Fruit fly (Drosophila melanogaster) Kc167 (cell line): Measurements from ENCODE around the gene Blos2.

Source experiments
- h ChIP-seq: fragments of >200 bp; optimal IDR thresholded peaks from 3 replicates; lab custom pipeline; 2018; ENCODE audit warnings: missing external identifiers
- insv ChIP-seq: fragments of >200 bp; optimal IDR thresholded peaks from 3 replicates; lab custom pipeline; 2018; ENCODE audit warnings: missing external identifiers
- psq ChIP-seq: fragments of >200 bp; optimal IDR thresholded peaks from 2 replicates; lab custom pipeline; 2017; ENCODE audit warnings: missing external identifiers
- ttk ChIP-seq: sonication (Bioruptor generic); optimal IDR thresholded peaks from 2 replicates; lab custom pipeline; 2017; ENCODE audit warnings: missing external identifiers

DNA sequence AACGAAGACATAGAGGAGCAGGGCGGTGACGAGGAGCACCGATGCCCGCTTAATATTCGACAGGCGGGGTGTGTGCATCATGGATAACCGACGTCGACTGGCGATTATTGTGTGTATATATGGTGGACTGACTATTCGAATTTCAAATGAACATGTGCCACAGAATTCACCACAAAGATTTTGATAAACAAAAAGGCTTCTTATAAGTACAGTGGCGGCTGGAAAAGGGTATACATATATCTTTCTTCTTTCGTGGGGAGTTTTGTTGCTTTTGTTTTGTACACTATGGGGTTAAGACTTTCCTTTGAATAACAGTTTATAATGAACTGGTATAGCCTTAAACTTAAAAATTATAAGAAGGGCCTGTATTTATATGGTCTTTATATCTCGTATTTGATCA, 8.4 kb downstream of the Blos2 start, which contains the start of gene CG6310:
- no peak for TF ChIP-seq h (lab: Kevin White, UChicago)
- TF ChIP-seq insv (lab: Kevin White, UChicago), result no peak
- TF ChIP-seq ttk, result no peak
- no peak for TF ChIP-seq psq (lab: Kevin White, UChicago)
